Fruit fly (Drosophila melanogaster): ENCODE measurements around the gene CG46412.

- TF ChIP-seq CG8478 (optimal IDR thresholded peaks at IDR 0.05) (no peak), CTCF (optimal IDR thresholded peaks at IDR 0.05) (no peak)
Measured at dm6 chr3L:11534391-11535246, 29.3 kb downstream of the CG46412 start.
